Worm (Caenorhabditis elegans) whole organism, L3 larva: ENCODE results near the gene C06C3.4.

Source experiments
- hmg-11 ChIP-seq: sonication (generic microtip); optimal IDR thresholded peaks from 2 replicates; lab custom pipeline; 2016; ENCODE audit warnings: missing genetic modification characterization, missing compliant biosample characterization
- mdl-1 ChIP-seq: fragments of 150-350 bp; optimal IDR thresholded peaks from 2 replicates; lab custom pipeline; 2014; ENCODE audit warnings: missing biosample characterization, missing genetic modification characterization
- nfya-1 ChIP-seq: sonication (generic microtip); optimal IDR thresholded peaks from 2 replicates; lab custom pipeline; 2017; ENCODE audit warnings: missing genetic modification characterization, mild to moderate bottlenecking, missing compliant biosample characterization, antibody characterized with exemption, moderate library complexity; ENCODE audit not compliant: insufficient read depth
- nhr-11 ChIP-seq: fragments of 150-350 bp; optimal IDR thresholded peaks from 2 replicates; lab custom pipeline; 2014; ENCODE audit warnings: missing biosample characterization, missing genetic modification characterization
- nhr-237 ChIP-seq: fragments of 150-350 bp; optimal IDR thresholded peaks from 2 replicates; lab custom pipeline; 2014; ENCODE audit warnings: missing biosample characterization, missing genetic modification characterization
- nhr-28 ChIP-seq: fragments of 150-350 bp; optimal IDR thresholded peaks from 2 replicates; lab custom pipeline; 2014; ENCODE audit warnings: missing biosample characterization, missing genetic modification characterization
- nhr-76 ChIP-seq: fragments of 150-350 bp; sonication (generic microtip); optimal IDR thresholded peaks from 5 replicates; lab custom pipeline; 2014; ENCODE audit warnings: missing biosample characterization, missing genetic modification characterization
- pha-4 ChIP-seq: fragments of 150-350 bp; optimal IDR thresholded peaks from 2 replicates; lab custom pipeline; 2014; ENCODE audit warnings: missing biosample characterization, missing genetic modification reagents, missing genetic modification characterization
- unc-39 ChIP-seq: sonication (generic microtip); optimal IDR thresholded peaks from 4 replicates; lab custom pipeline; 2017; ENCODE audit warnings: missing biosample characterization, missing genetic modification characterization

DNA sequence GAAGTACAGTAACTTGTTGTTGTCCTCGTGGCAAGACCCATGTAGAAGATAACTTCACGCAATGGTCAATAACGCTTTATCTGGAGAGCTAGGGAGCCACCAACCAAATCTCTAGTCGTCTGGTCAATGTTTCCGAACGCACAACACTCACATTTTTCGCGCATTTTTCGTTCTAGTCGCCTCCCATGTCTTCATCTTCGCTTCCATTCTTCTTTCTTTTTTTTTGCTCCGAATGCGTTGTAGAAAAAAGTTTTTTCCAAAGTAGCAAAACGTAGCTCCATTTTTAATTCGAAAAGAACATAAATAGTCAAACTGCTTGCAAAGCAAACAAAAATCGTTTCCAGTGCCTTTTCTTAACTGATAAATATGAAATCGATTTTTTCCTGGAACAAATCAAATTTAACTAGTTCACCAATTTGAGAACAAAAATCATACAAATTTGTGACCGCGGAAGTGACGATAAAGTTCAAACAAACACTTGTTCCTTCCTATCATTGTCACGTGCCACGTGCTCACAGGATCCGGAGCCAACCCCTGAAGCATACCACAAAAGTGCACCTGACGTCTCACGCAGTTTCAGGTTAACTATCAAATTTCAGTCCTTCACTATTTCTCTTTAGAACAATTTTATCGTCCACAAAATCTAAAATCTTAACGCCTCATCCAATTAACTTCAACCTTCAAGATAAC is 45.9 kb downstream of the C06C3.4 start:
- TF ChIP-seq hmg-11 (tag; lab: Kevin White, UChicago) (no peak), unc-39 (no peak), nhr-11 (tag; lab: Kevin White, UChicago) (no peak), nfya-1 (tag; lab: Kevin White, UChicago) (no peak), nhr-28 (tag; lab: Kevin White, UChicago) (no peak), nhr-76 (tag; lab: Kevin White, UChicago) (no peak), mdl-1 (tag; lab: Kevin White, UChicago) (no peak), pha-4 (tag; lab: Kevin White, UChicago) (peak; percentile 13), nhr-237 (tag; lab: Kevin White, UChicago) (no peak)
